Fruit fly (Drosophila melanogaster) whole organism, prepupa: ENCODE data around the gene LManIV.

Experiments used
- Blimp-1 ChIP-seq: fragments of 200-800 bp; sonication (Bioruptor generic); optimal IDR thresholded peaks from 3 replicates; lab custom pipeline; 2017; ENCODE audit warnings: missing biosample characterization, missing genetic modification characterization, mild to moderate bottlenecking, moderate library complexity, missing genetic modification reagents
- CG10631 ChIP-seq: fragments of 200-800 bp; sonication (Bioruptor generic); optimal IDR thresholded peaks from 2 replicates; lab custom pipeline; 2016; ENCODE audit warnings: missing biosample characterization, missing genetic modification characterization
- CG10669 ChIP-seq: fragments of 200-800 bp; sonication (Bioruptor generic); optimal IDR thresholded peaks from 3 replicates; lab custom pipeline; 2018; ENCODE audit warnings: missing biosample characterization, mild to moderate bottlenecking, missing genetic modification characterization, moderate library complexity
- CG11294 ChIP-seq: fragments of 200-800 bp; sonication (Bioruptor generic); IDR thresholded peaks from 2 replicates; pipeline ENCODE4 v1.3.6; 2022; ENCODE audit warnings: missing biosample characterization, missing genetic modification characterization
- CG11762 ChIP-seq: fragments of 200-800 bp; sonication (Bioruptor generic); optimal IDR thresholded peaks from 3 replicates; lab custom pipeline; 2016; ENCODE audit warnings: missing biosample characterization, missing genetic modification characterization; ENCODE audit not compliant: insufficient read depth
- CG11902 ChIP-seq: fragments of 200-800 bp; sonication (Bioruptor generic); optimal IDR thresholded peaks from 3 replicates; lab custom pipeline; 2016; ENCODE audit warnings: missing biosample characterization, missing genetic modification characterization
- CG15336 ChIP-seq: fragments of 200-800 bp; sonication (Bioruptor generic); IDR thresholded peaks from 2 replicates; pipeline ENCODE4 v1.3.6; 2022; ENCODE audit warnings: missing biosample characterization, missing genetic modification characterization
- CG3032 ChIP-seq: fragments of 200-800 bp; optimal IDR thresholded peaks from 2 replicates; lab custom pipeline; 2019; ENCODE audit warnings: missing biosample characterization, mild to moderate bottlenecking, missing genetic modification characterization, moderate library complexity
- CG31627 ChIP-seq: fragments of 200-800 bp; sonication (Bioruptor generic); optimal IDR thresholded peaks from 3 replicates; lab custom pipeline; 2016; ENCODE audit warnings: missing biosample characterization, missing genetic modification characterization
- CG32006 ChIP-seq: fragments of 200-800 bp; sonication (Bioruptor generic); optimal IDR thresholded peaks from 3 replicates; lab custom pipeline; 2017; ENCODE audit warnings: missing biosample characterization, mild to moderate bottlenecking, missing genetic modification characterization
- CG3919 ChIP-seq: fragments of 200-800 bp; sonication (Bioruptor generic); optimal IDR thresholded peaks from 3 replicates; lab custom pipeline; 2016; ENCODE audit warnings: missing biosample characterization, missing genetic modification characterization
- CG4318 ChIP-seq: fragments of 200-800 bp; sonication (Bioruptor generic); optimal IDR thresholded peaks from 3 replicates; lab custom pipeline; 2017; ENCODE audit warnings: missing biosample characterization, mild to moderate bottlenecking, missing genetic modification characterization
- CG6163 ChIP-seq: fragments of 200-800 bp; sonication (Bioruptor generic); IDR thresholded peaks from 3 replicates; pipeline ENCODE4 v1.3.6; 2022; ENCODE audit warnings: missing biosample characterization, missing genetic modification characterization
- CG6276 ChIP-seq: fragments of 200-800 bp; sonication (Bioruptor generic); optimal IDR thresholded peaks from 2 replicates; lab custom pipeline; 2017; ENCODE audit warnings: missing biosample characterization, mild to moderate bottlenecking, missing genetic modification characterization
- CG6792 ChIP-seq: fragments of 200-800 bp; sonication (Bioruptor generic); optimal IDR thresholded peaks from 3 replicates; lab custom pipeline; 2016; ENCODE audit warnings: missing biosample characterization, missing genetic modification characterization
- CG6808 ChIP-seq: fragments of 200-800 bp; sonication (Bioruptor generic); optimal IDR thresholded peaks from 3 replicates; lab custom pipeline; 2017; ENCODE audit warnings: missing biosample characterization, missing genetic modification characterization, mild to moderate bottlenecking, moderate library complexity, missing genetic modification reagents
- CG8119 ChIP-seq: fragments of 200-800 bp; sonication (Bioruptor generic); IDR thresholded peaks from 3 replicates; pipeline ENCODE4 v1.3.6; 2022; ENCODE audit warnings: missing biosample characterization, missing genetic modification characterization
- CG8632 ChIP-seq: fragments of 200-800 bp; sonication (Bioruptor generic); optimal IDR thresholded peaks from 3 replicates; lab custom pipeline; 2016; ENCODE audit warnings: missing biosample characterization, missing genetic modification characterization
- CG9139 ChIP-seq: fragments of 200-800 bp; sonication (Bioruptor generic); optimal IDR thresholded peaks from 3 replicates; lab custom pipeline; 2017; ENCODE audit warnings: missing biosample characterization, mild to moderate bottlenecking, missing genetic modification characterization
- Eip78C ChIP-seq: fragments of 200-800 bp; sonication (Bioruptor generic); peaks from one replicate; lab custom pipeline; 2016; ENCODE audit warnings: missing biosample characterization, missing genetic modification characterization
- Ets21C ChIP-seq: fragments of 200-800 bp; sonication (Bioruptor generic); optimal IDR thresholded peaks from 3 replicates; lab custom pipeline; 2016; ENCODE audit warnings: missing biosample characterization, missing genetic modification characterization
- Gug ChIP-seq: fragments of 200-800 bp; sonication (Bioruptor generic); IDR thresholded peaks from 2 replicates; pipeline ENCODE4 v1.3.6; 2022; ENCODE audit warnings: missing biosample characterization, missing genetic modification characterization
- Hr38 ChIP-seq: sonication (Bioruptor generic); optimal IDR thresholded peaks from 2 replicates; lab custom pipeline; 2016; ENCODE audit warnings: missing biosample characterization, missing genetic modification characterization
- Lpt ChIP-seq: fragments of 200-800 bp; sonication (Bioruptor generic); optimal IDR thresholded peaks from 3 replicates; lab custom pipeline; 2016; ENCODE audit warnings: missing biosample characterization, missing genetic modification characterization
- OdsH ChIP-seq: fragments of 200-800 bp; sonication (Bioruptor generic); optimal IDR thresholded peaks from 3 replicates; lab custom pipeline; 2016; ENCODE audit warnings: missing biosample characterization, missing genetic modification characterization
- Smox ChIP-seq: fragments of 200-800 bp; sonication (Bioruptor generic); optimal IDR thresholded peaks from 3 replicates; lab custom pipeline; 2016; ENCODE audit warnings: missing biosample characterization, missing genetic modification characterization
- Sox14 ChIP-seq: fragments of 200-800 bp; sonication (Bioruptor generic); optimal IDR thresholded peaks from 3 replicates; lab custom pipeline; 2016; ENCODE audit warnings: missing biosample characterization, missing genetic modification characterization
- Sox15 ChIP-seq: fragments of 200-800 bp; sonication (Bioruptor generic); optimal IDR thresholded peaks from 3 replicates; lab custom pipeline; 2016; ENCODE audit warnings: missing biosample characterization, missing genetic modification characterization
- achi ChIP-seq: fragments of 200-800 bp; sonication (Bioruptor generic); optimal IDR thresholded peaks from 3 replicates; lab custom pipeline; 2016; ENCODE audit warnings: missing biosample characterization, missing genetic modification characterization
- acj6 ChIP-seq: fragments of 200-800 bp; sonication (Bioruptor generic); optimal IDR thresholded peaks from 3 replicates; lab custom pipeline; 2016; ENCODE audit warnings: missing biosample characterization, missing genetic modification characterization
- cyc ChIP-seq: fragments of 200-800 bp; sonication (Bioruptor generic); optimal IDR thresholded peaks from 3 replicates; lab custom pipeline; 2016; ENCODE audit warnings: missing biosample characterization, missing genetic modification characterization
- dac ChIP-seq: fragments of 200-800 bp; sonication (Bioruptor generic); optimal IDR thresholded peaks from 2 replicates; lab custom pipeline; 2017; ENCODE audit warnings: missing biosample characterization, mild to moderate bottlenecking, missing genetic modification characterization
- dsx ChIP-seq: fragments of 200-800 bp; optimal IDR thresholded peaks from 3 replicates; lab custom pipeline; 2019; ENCODE audit warnings: missing biosample characterization, mild to moderate bottlenecking, missing genetic modification characterization, moderate library complexity; ENCODE audit not compliant: poor library complexity, severe bottlenecking
- eg ChIP-seq: fragments of 200-800 bp; sonication (Bioruptor generic); IDR thresholded peaks from 3 replicates; pipeline ENCODE4 v1.3.6; 2022; ENCODE audit warnings: missing biosample characterization, missing genetic modification characterization
- esn ChIP-seq: fragments of 200-800 bp; sonication (Bioruptor generic); optimal IDR thresholded peaks from 2 replicates; lab custom pipeline; 2016; ENCODE audit warnings: missing biosample characterization, mild to moderate bottlenecking, missing genetic modification characterization, moderate library complexity
- fkh ChIP-seq: fragments of 200-800 bp; sonication (Bioruptor generic); optimal IDR thresholded peaks from 3 replicates; lab custom pipeline; 2017; ENCODE audit warnings: missing biosample characterization, mild to moderate bottlenecking, missing genetic modification characterization, moderate library complexity
- net ChIP-seq: fragments of 200-800 bp; sonication (Bioruptor generic); optimal IDR thresholded peaks from 3 replicates; lab custom pipeline; 2016; ENCODE audit warnings: missing biosample characterization, missing genetic modification characterization
- salr ChIP-seq, 2 experiments: fragments of 200-800 bp; sonication (Bioruptor generic); optimal IDR thresholded peaks; 3 replicates each; lab custom pipeline; 2016 to 2018; ENCODE audit warnings: missing biosample characterization in 2 of 2, missing genetic modification characterization in 2 of 2, mild to moderate bottlenecking in 1 of 2
- spab ChIP-seq: fragments of 200-800 bp; sonication (Bioruptor generic); optimal IDR thresholded peaks from 2 replicates; lab custom pipeline; 2017; ENCODE audit warnings: missing biosample characterization, mild to moderate bottlenecking, missing genetic modification characterization, missing genetic modification reagents
- ss ChIP-seq, 2 experiments: fragments of 200-800 bp; sonication (Bioruptor generic); optimal IDR thresholded peaks; 2 replicates in 1 of 2; 3 replicates in 1 of 2; lab custom pipeline; 2017 to 2018; ENCODE audit warnings: mild to moderate bottlenecking in 2 of 2, missing biosample characterization in 2 of 2, missing genetic modification characterization in 2 of 2, moderate library complexity in 1 of 2
- topi ChIP-seq: fragments of 200-800 bp; sonication (Bioruptor generic); optimal IDR thresholded peaks from 3 replicates; lab custom pipeline; 2016; ENCODE audit warnings: missing biosample characterization, missing genetic modification characterization
- vri ChIP-seq: fragments of 200-800 bp; sonication (Bioruptor generic); optimal IDR thresholded peaks from 3 replicates; lab custom pipeline; 2016; ENCODE audit warnings: missing biosample characterization, mild to moderate bottlenecking, missing genetic modification characterization

Gene LManIV

DNA sequence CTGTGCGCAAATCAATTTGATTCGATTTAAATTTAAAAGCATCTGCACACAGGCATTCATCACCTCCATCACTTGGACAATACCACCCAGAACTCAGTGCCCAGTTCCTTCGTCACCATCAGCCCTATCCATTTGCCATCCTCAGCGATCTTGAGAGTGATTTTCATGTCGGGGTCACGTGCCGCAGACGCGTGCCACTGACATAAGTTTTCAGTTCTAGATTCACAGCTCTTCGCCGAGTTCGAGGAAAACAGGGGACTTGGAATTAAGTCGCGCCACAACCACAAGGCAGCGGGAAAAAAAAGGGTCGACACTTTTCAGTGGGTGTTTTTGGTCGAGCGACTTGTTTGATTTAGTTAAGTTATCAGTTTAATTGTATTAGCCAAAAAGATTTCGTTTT lies 29.1 kb downstream of the LManIV start:
- no peak for TF ChIP-seq topi (GFP tag; lab: Kevin White, UChicago)
- TF ChIP-seq CG8119: no peak
- no peak for TF ChIP-seq OdsH (GFP tag; lab: Kevin White, UChicago)
- no peak for TF ChIP-seq CG11902
- TF ChIP-seq CG32006 (GFP tag; lab: Kevin White, UChicago): no peak
- TF ChIP-seq Smox: no peak
- TF ChIP-seq CG11762 (GFP tag; lab: Kevin White, UChicago): no peak
- no peak for TF ChIP-seq Ets21C (GFP tag; lab: Kevin White, UChicago)
- TF ChIP-seq cyc (GFP tag; lab: Kevin White, UChicago): no peak
- no peak for TF ChIP-seq esn (GFP tag; lab: Kevin White, UChicago)
- TF ChIP-seq Lpt (GFP tag; lab: Kevin White, UChicago): no peak
- no peak for TF ChIP-seq Hr38 (GFP tag; lab: Kevin White, UChicago)
- TF ChIP-seq, all 60 proteins: peak for 0

DNA sequence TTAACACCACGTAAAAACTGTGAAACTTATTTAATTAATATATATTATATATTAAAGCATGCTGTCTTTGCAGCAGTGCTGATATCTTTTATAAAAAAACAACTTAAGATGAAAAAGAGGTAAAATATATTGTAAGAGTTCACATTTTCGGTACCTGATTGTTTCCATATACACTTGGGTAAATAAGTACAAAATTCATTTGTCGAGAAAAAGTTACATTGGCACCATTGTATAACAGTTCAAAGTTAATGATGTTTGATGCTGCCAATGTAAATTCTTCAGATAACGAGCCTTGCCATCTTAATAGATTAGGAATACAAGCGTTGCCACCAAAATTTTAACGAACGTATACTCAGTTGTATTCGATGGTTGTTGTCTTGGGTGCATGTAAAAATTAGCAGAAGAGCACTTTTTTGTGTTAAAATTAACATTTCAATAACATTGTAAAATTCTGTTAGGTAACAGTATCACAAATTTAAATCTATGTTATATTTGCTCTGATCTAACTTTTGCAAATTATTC lies 31.3 kb downstream of the LManIV start:
- TF ChIP-seq CG8632 (no peak), CG15336 (GFP tag; lab: Robert Waterston, UW) (no peak), Eip78C (peak; percentile 27), dsx (GFP tag; lab: Kevin White, UChicago) (peak; percentile 43), CG6808 (peak; percentile 99)

DNA sequence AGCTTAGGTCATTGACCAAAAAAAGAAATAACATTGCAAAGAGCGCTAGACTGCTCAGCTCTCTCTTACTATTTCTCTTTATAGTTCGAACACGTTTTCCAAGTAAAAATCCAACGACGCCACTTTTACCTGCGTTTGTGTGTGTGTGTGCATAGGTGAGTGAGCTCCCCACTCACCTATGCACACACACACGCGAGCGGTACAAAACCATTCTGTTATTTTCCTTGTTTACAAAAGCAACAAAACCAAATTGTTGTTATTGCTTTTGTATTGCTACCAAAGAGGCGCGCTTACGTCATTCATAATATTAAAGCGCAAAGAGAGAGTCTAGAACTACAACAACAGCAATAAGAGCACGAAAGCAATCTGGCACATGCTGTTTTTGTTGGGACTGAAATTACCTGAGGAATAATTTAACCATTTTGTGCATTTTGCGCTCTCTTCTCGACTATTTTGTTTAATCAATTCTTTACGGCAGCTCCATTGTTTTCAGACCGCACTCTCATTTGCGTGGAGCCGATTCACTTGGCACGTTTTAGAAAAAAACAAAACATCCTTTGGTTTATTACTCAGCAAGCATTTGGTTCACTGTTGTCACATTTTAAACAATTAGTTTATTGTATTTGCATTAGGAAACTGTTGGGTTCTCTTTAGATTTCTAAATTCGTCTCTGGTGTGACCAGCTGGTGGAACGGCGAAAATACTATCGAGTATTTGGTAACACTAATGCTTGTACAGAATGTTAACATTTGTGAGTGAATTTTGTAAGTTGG lies 32.0 kb downstream of the LManIV start, which contains the start of gene raw:
Gene raw, minus strand, starts transcription at position 677 of the 773 bp plus-strand sequence.
- TF ChIP-seq topi (GFP tag; lab: Kevin White, UChicago) (no peak), CG10669 (no peak), vri (GFP tag; lab: Kevin White, UChicago) (peak; percentile 93), CG6276 (GFP tag; lab: Kevin White, UChicago) (peak; percentile 17), Sox15 (GFP tag; lab: Kevin White, UChicago) (no peak), Lpt (GFP tag; lab: Kevin White, UChicago) (peak; percentile 38), salr (GFP tag; optimal IDR thresholded peaks at IDR 0.05; lab: Kevin White, UChicago) (no peak), CG15336 (GFP tag; lab: Robert Waterston, UW) (peak; percentile 40; the same call in 1 of the 2 replicates), ss (GFP tag; optimal IDR thresholded peaks at IDR 0.05; lab: Kevin White, UChicago) (peak; percentile 30 to 65), CG6163 (peak; percentile 60; the same call in 2 of the 3 replicates), Eip78C (peak; percentile 62), fkh (GFP tag; lab: Kevin White, UChicago) (peak; percentile 95), achi (GFP tag; lab: Kevin White, UChicago) (no peak), eg (peak; percentile 35; the same call in 1 of the 3 replicates), Sox14 (GFP tag; lab: Kevin White, UChicago) (peak; percentile 19), acj6 (GFP tag; lab: Kevin White, UChicago) (no peak), CG4318 (GFP tag; lab: Kevin White, UChicago) (no peak)

DNA sequence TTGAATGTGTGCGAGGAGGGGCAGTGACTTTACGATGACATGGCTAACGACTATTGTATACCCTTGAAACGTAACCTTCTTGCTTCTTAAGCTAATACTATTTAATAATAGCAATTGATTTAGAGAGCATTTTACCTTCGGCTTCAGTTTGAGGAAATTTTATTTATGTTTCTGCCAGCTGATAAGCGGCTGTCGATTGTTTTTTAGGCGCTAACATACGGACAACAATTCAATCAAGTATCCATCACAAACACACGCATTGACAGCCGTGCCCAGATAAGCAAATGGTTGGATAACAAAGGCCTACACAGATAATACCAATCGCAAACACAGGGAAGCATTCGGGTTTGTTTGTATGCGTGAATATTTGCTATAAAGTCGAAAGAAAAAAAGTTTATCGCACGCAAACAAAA lies 33.9 kb downstream of the LManIV start:
- TF ChIP-seq CG3032 (no peak), CG10631 (no peak), Lpt (GFP tag; lab: Kevin White, UChicago) (no peak), Gug (no peak), CG31627 (peak; percentile 29), CG8119 (no peak), CG6276 (GFP tag; lab: Kevin White, UChicago) (no peak), CG15336 (GFP tag; lab: Robert Waterston, UW) (peak; percentile 54; the same call in 1 of the 2 replicates), dac (GFP tag; lab: Kevin White, UChicago) (no peak), spab (GFP tag; lab: Kevin White, UChicago) (no peak), CG11294 (GFP tag; lab: Robert Waterston, UW) (no peak), CG10669 (no peak), eg (no peak), esn (GFP tag; lab: Kevin White, UChicago) (peak; percentile 44), CG6163 (no peak), CG6808 (no peak), CG9139 (no peak), CG6792 (GFP tag; lab: Kevin White, UChicago) (peak; percentile 4), acj6 (GFP tag; lab: Kevin White, UChicago) (peak; percentile 15), Eip78C (peak; percentile 58), CG3919 (GFP tag; lab: Kevin White, UChicago) (no peak), Sox14 (GFP tag; lab: Kevin White, UChicago) (peak; percentile 12), Blimp-1 (no peak), net (peak; percentile 31), CG32006 (GFP tag; lab: Kevin White, UChicago) (peak; percentile 10)
